Fruit fly (Drosophila melanogaster) whole organism, embryonic: ENCODE results near the gene CG34305.

Experiments
- Bdp1 ChIP-seq: fragments of 200-800 bp; sonication (Bioruptor generic); optimal IDR thresholded peaks from 3 replicates; lab custom pipeline; 2016; ENCODE audit warnings: missing biosample characterization, missing genetic modification characterization
- Blimp-1 ChIP-seq: fragments of 200-800 bp; sonication (Bioruptor generic); optimal IDR thresholded peaks from 3 replicates; lab custom pipeline; 2018; ENCODE audit warnings: missing biosample characterization, missing genetic modification characterization, mild to moderate bottlenecking, moderate library complexity, missing genetic modification reagents
- CG1024 ChIP-seq: fragments of 200-800 bp; sonication (Bioruptor generic); IDR thresholded peaks from 2 replicates; pipeline ENCODE4 v1.3.6; 2022; ENCODE audit warnings: missing biosample characterization, missing genetic modification characterization
- CG10565 ChIP-seq: fragments of 200-800 bp; sonication (Bioruptor generic); optimal IDR thresholded peaks from 3 replicates; lab custom pipeline; 2016; ENCODE audit warnings: missing biosample characterization, mild to moderate bottlenecking, missing genetic modification characterization
- CG1529 ChIP-seq: fragments of 200-800 bp; sonication (Bioruptor generic); optimal IDR thresholded peaks from 3 replicates; lab custom pipeline; 2018; ENCODE audit warnings: missing biosample characterization, missing genetic modification characterization
- CG15696 ChIP-seq: fragments of 200-800 bp; sonication (Bioruptor generic); optimal IDR thresholded peaks from 2 replicates; lab custom pipeline; 2019; ENCODE audit warnings: missing biosample characterization, mild to moderate bottlenecking, missing genetic modification characterization, moderate library complexity
- CG18011 ChIP-seq: fragments of 200-800 bp; sonication (Bioruptor generic); optimal IDR thresholded peaks from 2 replicates; lab custom pipeline; 2017; ENCODE audit warnings: missing biosample characterization, missing genetic modification characterization, mild to moderate bottlenecking, moderate library complexity, missing genotype
- CG18476 ChIP-seq: fragments of 200-800 bp; sonication (Bioruptor generic); optimal IDR thresholded peaks from 2 replicates; lab custom pipeline; 2016; ENCODE audit warnings: missing biosample characterization, mild to moderate bottlenecking, missing genetic modification characterization
- CG3163 ChIP-seq: fragments of 200-800 bp; sonication (Bioruptor generic); optimal IDR thresholded peaks from 3 replicates; lab custom pipeline; 2016; ENCODE audit warnings: missing biosample characterization, missing genetic modification characterization
- CG32772 ChIP-seq: fragments of 200-800 bp; sonication (Bioruptor generic); IDR thresholded peaks from 2 replicates; pipeline ENCODE4 v1.3.6; 2022; ENCODE audit warnings: missing biosample characterization, missing genetic modification characterization
- CG3838 ChIP-seq: fragments of 200-800 bp; sonication (Bioruptor generic); optimal IDR thresholded peaks from 3 replicates; lab custom pipeline; 2016; ENCODE audit warnings: missing biosample characterization, missing genetic modification characterization
- CG4424 ChIP-seq: fragments of 200-800 bp; sonication (Bioruptor generic); optimal IDR thresholded peaks from 3 replicates; lab custom pipeline; 2016; ENCODE audit warnings: missing biosample characterization, missing genetic modification characterization
- CG4730 ChIP-seq: fragments of 200-800 bp; sonication (Bioruptor generic); IDR thresholded peaks from 2 replicates; pipeline ENCODE4 v1.3.6; 2022; ENCODE audit warnings: missing biosample characterization, missing genetic modification characterization
- CG6689 ChIP-seq: fragments of 200-800 bp; sonication (Bioruptor generic); IDR thresholded peaks from 2 replicates; pipeline ENCODE4 v1.3.6; 2022; ENCODE audit warnings: missing biosample characterization, missing genetic modification characterization
- CG8359 ChIP-seq: fragments of 200-800 bp; sonication (Bioruptor generic); optimal IDR thresholded peaks from 2 replicates; lab custom pipeline; 2017; ENCODE audit warnings: missing biosample characterization, mild to moderate bottlenecking, missing genetic modification characterization, borderline replicate concordance
- CG8478 ChIP-seq: fragments of >200 bp; optimal IDR thresholded peaks from 2 replicates; lab custom pipeline; 2018
- CG8944 ChIP-seq: fragments of 200-800 bp; sonication (Bioruptor generic); optimal IDR thresholded peaks from 3 replicates; lab custom pipeline; 2016; ENCODE audit warnings: missing biosample characterization, missing genetic modification characterization
- Dip2 ChIP-seq: fragments of 200-800 bp; sonication (Bioruptor generic); IDR thresholded peaks from 2 replicates; pipeline ENCODE4 v1.3.6; 2022; ENCODE audit warnings: missing biosample characterization, missing genetic modification characterization
- Ets97D ChIP-seq: fragments of 200-800 bp; sonication (Bioruptor generic); optimal IDR thresholded peaks from 3 replicates; lab custom pipeline; 2016; ENCODE audit warnings: missing biosample characterization, missing genetic modification characterization
- Fer2 ChIP-seq: fragments of 200-800 bp; sonication (Bioruptor generic); optimal IDR thresholded peaks from 2 replicates; lab custom pipeline; 2018; ENCODE audit warnings: missing biosample characterization, mild to moderate bottlenecking, missing genetic modification characterization, moderate library complexity
- HLH54F ChIP-seq: fragments of 200-800 bp; sonication (Bioruptor generic); optimal IDR thresholded peaks from 3 replicates; lab custom pipeline; 2016; ENCODE audit warnings: missing biosample characterization, missing genetic modification characterization
- Lim3 ChIP-seq: fragments of 200-800 bp; sonication (Bioruptor generic); IDR thresholded peaks from 2 replicates; pipeline ENCODE4 v1.3.6; 2022; ENCODE audit warnings: missing biosample characterization, missing genetic modification characterization
- Med ChIP-seq: fragments of 200-800 bp; sonication (Bioruptor generic); peaks from one replicate; lab custom pipeline; 2016; ENCODE audit warnings: missing biosample characterization, missing genetic modification characterization, mild to moderate bottlenecking, inconsistent platforms, moderate library complexity
- NC2β ChIP-seq: fragments of 200-800 bp; sonication (Bioruptor generic); optimal IDR thresholded peaks from 2 replicates; lab custom pipeline; 2016; ENCODE audit warnings: missing biosample characterization, missing genetic modification characterization
- Neu2 ChIP-seq: fragments of 200-800 bp; sonication (Bioruptor generic); optimal IDR thresholded peaks from 3 replicates; lab custom pipeline; 2016; ENCODE audit warnings: missing biosample characterization, missing genetic modification characterization, borderline replicate concordance
- Sox100B ChIP-seq: fragments of 200-800 bp; sonication (Bioruptor generic); optimal IDR thresholded peaks from 3 replicates; lab custom pipeline; 2018; ENCODE audit warnings: missing biosample characterization, mild to moderate bottlenecking, missing genetic modification characterization
- TFAM ChIP-seq: fragments of 200-800 bp; sonication (Bioruptor generic); optimal IDR thresholded peaks from 2 replicates; lab custom pipeline; 2017; ENCODE audit warnings: missing biosample characterization, missing genetic modification characterization, inconsistent platforms
- ab ChIP-seq: fragments of 200-800 bp; sonication (Bioruptor generic); optimal IDR thresholded peaks from 2 replicates; lab custom pipeline; 2016; ENCODE audit warnings: missing biosample characterization, missing genetic modification characterization
- amos ChIP-seq: fragments of 200-800 bp; sonication (Bioruptor generic); IDR thresholded peaks from 2 replicates; pipeline ENCODE4 v1.3.6; 2022; ENCODE audit warnings: missing biosample characterization, missing genetic modification characterization; ENCODE audit not compliant: partially characterized antibody
- ap ChIP-seq: fragments of 200-800 bp; sonication (Bioruptor generic); IDR thresholded peaks from 2 replicates; pipeline ENCODE4 v1.3.6; 2022; ENCODE audit warnings: missing biosample characterization, missing genetic modification characterization
- ci ChIP-seq: fragments of 200-800 bp; sonication (Bioruptor generic); IDR thresholded peaks from 3 replicates; pipeline ENCODE4 v1.3.6; 2022; ENCODE audit warnings: missing biosample characterization, missing genetic modification characterization
- crc ChIP-seq: fragments of 200-800 bp; sonication (Bioruptor generic); optimal IDR thresholded peaks from 2 replicates; lab custom pipeline; 2016; ENCODE audit warnings: missing biosample characterization, missing genetic modification characterization
- da ChIP-seq: fragments of 200-800 bp; sonication (Bioruptor generic); optimal IDR thresholded peaks from 2 replicates; lab custom pipeline; 2016; ENCODE audit warnings: missing biosample characterization, missing genetic modification characterization
- eyg ChIP-seq: fragments of 200-800 bp; sonication (Bioruptor generic); optimal IDR thresholded peaks from 3 replicates; lab custom pipeline; 2016; ENCODE audit warnings: missing biosample characterization, missing genetic modification characterization
- fd64A ChIP-seq: fragments of 200-800 bp; sonication (Bioruptor generic); optimal IDR thresholded peaks from 3 replicates; lab custom pipeline; 2018; ENCODE audit warnings: missing biosample characterization, mild to moderate bottlenecking, missing genetic modification characterization
- fd96Cb ChIP-seq: fragments of 200-800 bp; sonication (Bioruptor generic); optimal IDR thresholded peaks from 2 replicates; lab custom pipeline; 2018; ENCODE audit warnings: missing biosample characterization, mild to moderate bottlenecking, missing genetic modification characterization, moderate library complexity
- grau ChIP-seq: fragments of 200-800 bp; optimal IDR thresholded peaks from 3 replicates; lab custom pipeline; 2019; ENCODE audit warnings: missing biosample characterization, mild to moderate bottlenecking, missing genetic modification characterization, moderate library complexity
- lov ChIP-seq, 2 experiments: fragments of 200-800 bp in 1 of 2; fragments of >200 bp in 1 of 2; sonication (Bioruptor generic) in 1 of 2; IDR thresholded peaks in 1 of 2; optimal IDR thresholded peaks in 1 of 2; 2 replicates in 1 of 2; 3 replicates in 1 of 2; pipeline versions ENCODE4 v1.3.6 to Lab custom; 2017 to 2022; ENCODE audit warnings: missing biosample characterization in 1 of 2, missing genetic modification characterization in 1 of 2
- oc ChIP-seq: fragments of 200-800 bp; sonication (Bioruptor generic); optimal IDR thresholded peaks from 2 replicates; lab custom pipeline; 2018; ENCODE audit warnings: missing biosample characterization, mild to moderate bottlenecking, missing genetic modification characterization, moderate library complexity
- pan ChIP-seq, 4 experiments: fragments of >200 bp in 3 of 4; fragments of 200-800 bp in 1 of 4; sonication (Bioruptor generic) in 1 of 4; optimal IDR thresholded peaks in 3 of 4; IDR thresholded peaks in 1 of 4; 2 replicates each; pipeline versions ENCODE4 v1.3.6 to Lab custom; 2017 to 2022; ENCODE audit warnings: missing biosample characterization in 2 of 4, missing genetic modification characterization in 2 of 4, mixed read lengths in 1 of 4
- pita ChIP-seq: fragments of 200-800 bp; sonication (Bioruptor generic); optimal IDR thresholded peaks from 2 replicates; lab custom pipeline; 2017; ENCODE audit warnings: missing biosample characterization, mild to moderate bottlenecking, missing genetic modification characterization
- schlank ChIP-seq: fragments of 200-800 bp; sonication (Bioruptor generic); optimal IDR thresholded peaks from 2 replicates; lab custom pipeline; 2018; ENCODE audit warnings: missing biosample characterization, mild to moderate bottlenecking, missing genetic modification characterization
- sd ChIP-seq: fragments of 200-800 bp; sonication (Bioruptor generic); optimal IDR thresholded peaks from 3 replicates; lab custom pipeline; 2018; ENCODE audit warnings: missing biosample characterization, mild to moderate bottlenecking, missing genetic modification characterization, moderate library complexity
- slbo ChIP-seq: fragments of 200-800 bp; sonication (Bioruptor generic); IDR thresholded peaks from 2 replicates; pipeline ENCODE4 v1.3.6; 2022; ENCODE audit warnings: missing biosample characterization, missing genetic modification characterization
- slp2 ChIP-seq: fragments of 200-800 bp; sonication (Bioruptor generic); optimal IDR thresholded peaks from 2 replicates; lab custom pipeline; 2016; ENCODE audit warnings: missing biosample characterization, missing genetic modification characterization
- sna ChIP-seq: fragments of 200-800 bp; sonication (Bioruptor generic); IDR thresholded peaks from 2 replicates; pipeline ENCODE4 v1.3.6; 2022; ENCODE audit warnings: missing biosample characterization, missing genetic modification characterization; ENCODE audit not compliant: partially characterized antibody
- tgo ChIP-seq: fragments of 200-800 bp; sonication (Bioruptor generic); IDR thresholded peaks from 3 replicates; pipeline ENCODE4 v1.3.6; 2022; ENCODE audit warnings: missing biosample characterization, missing genetic modification characterization
- ttk ChIP-seq: fragments of 200-800 bp; sonication (Bioruptor generic); IDR thresholded peaks from 2 replicates; pipeline ENCODE4 v2.1.2; 2022; ENCODE audit warnings: missing biosample characterization, missing genetic modification characterization
- usp ChIP-seq: fragments of >200 bp; optimal IDR thresholded peaks from 2 replicates; lab custom pipeline; 2017; ENCODE audit warnings: missing biosample characterization, missing genetic modification characterization

CG34305 gene

DNA sequence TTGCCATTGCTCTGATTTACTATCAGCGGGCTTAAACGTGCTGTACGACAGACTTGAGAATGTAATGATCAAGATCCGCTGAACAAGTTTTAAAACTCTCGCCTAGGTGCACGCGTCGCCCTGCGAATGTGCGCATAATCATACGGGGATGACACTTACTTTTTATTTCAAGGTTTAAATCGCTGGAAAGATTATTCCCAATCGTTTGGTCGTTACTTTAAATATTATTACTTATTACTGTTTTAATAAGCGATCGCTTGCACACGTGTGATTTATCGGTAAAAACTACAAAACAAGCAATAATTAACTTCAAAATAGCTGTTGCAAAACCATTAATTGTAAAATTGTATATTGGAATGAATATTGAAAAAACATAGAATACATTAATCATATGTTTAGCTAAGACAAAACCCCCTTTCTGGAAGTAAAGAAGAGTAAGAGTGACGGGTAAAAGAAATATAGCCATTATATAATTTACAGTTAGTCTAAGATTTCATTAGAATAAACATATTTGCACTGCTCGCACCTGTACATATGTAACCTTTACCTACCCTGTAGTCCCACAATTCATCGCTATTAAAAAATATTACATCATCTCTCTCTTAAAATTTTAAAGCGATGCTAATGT lies 13.7 kb downstream of the CG34305 start, which contains the start of gene DhpD (continued):
- TF ChIP-seq Neu2 = no peak
- peak; percentile 68 for TF ChIP-seq Blimp-1 (GFP tag; lab: Kevin White, UChicago)
- no peak for TF ChIP-seq da (GFP tag; lab: Kevin White, UChicago)
- peak; percentile 68 for TF ChIP-seq ttk (GFP tag; lab: Robert Waterston, UW)
- TF ChIP-seq CG4730 (GFP tag; lab: Robert Waterston, UW) = peak; percentile 36; the same call in 1 of the 2 replicates
- TF ChIP-seq Dip2 (GFP tag; lab: Robert Waterston, UW) = no peak
- no peak for TF ChIP-seq slp2 (GFP tag; lab: Kevin White, UChicago)
- TF ChIP-seq Bdp1 (GFP tag; lab: Kevin White, UChicago) = no peak
- TF ChIP-seq Lim3 (GFP tag; lab: Robert Waterston, UW) = no peak
- 0 out of 2 replicates have a peak, but pooled peaks have one; percentile 33 for TF ChIP-seq ap (GFP tag; lab: Robert Waterston, UW)
- TF ChIP-seq amos (GFP tag; lab: Robert Waterston, UW) = peak; percentile 90; the same call in 1 of the 2 replicates
- TF ChIP-seq CG32772 = peak; percentile 39
- TF ChIP-seq lov (optimal IDR thresholded peaks at IDR 0.05; lab: Kevin White, UChicago) = no peak
- peak; percentile 78; the same call in 2 of the 3 replicates for TF ChIP-seq lov (GFP tag; IDR thresholded peaks at IDR 0.05; lab: Robert Waterston, UW)
- TF ChIP-seq CG8478 (lab: Kevin White, UChicago) = no peak
- no peak for TF ChIP-seq crc (GFP tag; lab: Kevin White, UChicago)
- no peak for TF ChIP-seq ab (GFP tag; lab: Kevin White, UChicago)
- no peak for TF ChIP-seq CG1529 (GFP tag; lab: Kevin White, UChicago)
- peak; percentile 15 for TF ChIP-seq pita (GFP tag; lab: Kevin White, UChicago)
- TF ChIP-seq CG3838 = no peak
- peak; percentile 75 for TF ChIP-seq grau (tag; lab: Kevin White, UChicago)
- TF ChIP-seq TFAM = no peak
- peak; percentile 75 for TF ChIP-seq CG15696
- TF ChIP-seq NC2β (GFP tag; lab: Kevin White, UChicago) = no peak
- no peak for TF ChIP-seq eyg (GFP tag; lab: Kevin White, UChicago)
- TF ChIP-seq Sox100B (GFP tag; lab: Kevin White, UChicago) = no peak
- TF ChIP-seq CG18476 = peak; percentile 50
- TF ChIP-seq sna (GFP tag; lab: Robert Waterston, UW) = no peak
- TF ChIP-seq CG18011 = peak; percentile 43
- TF ChIP-seq CG8359 = peak; percentile 6
- TF ChIP-seq CG4424 (GFP tag; lab: Kevin White, UChicago) = peak; percentile 68
- TF ChIP-seq slbo = peak; percentile 86
- peak; percentile 76 for TF ChIP-seq CG1024 (GFP tag; lab: Robert Waterston, UW)
- TF ChIP-seq CG8944 (GFP tag; lab: Kevin White, UChicago) = peak; percentile 29
- TF ChIP-seq tgo (GFP tag; lab: Robert Waterston, UW) = peak; percentile 60; the same call in 2 of the 3 replicates
- TF ChIP-seq pan (optimal IDR thresholded peaks at IDR 0.05; lab: Kevin White, UChicago) = no peak
- TF ChIP-seq pan (GFP tag; optimal IDR thresholded peaks at IDR 0.05 in 1 of 2, IDR thresholded peaks at IDR 0.05 in 1 of 2) = peak in 1 of 2 experiments; percentile 74
- TF ChIP-seq sd = no peak
- peak; percentile 83; the same call in 2 of the 3 replicates for TF ChIP-seq ci (GFP tag; lab: Robert Waterston, UW)
- TF ChIP-seq CG3163 = peak; percentile 40
- peak; percentile 54 for TF ChIP-seq Ets97D (GFP tag; lab: Kevin White, UChicago)
- TF ChIP-seq fd64A = no peak
- no peak for TF ChIP-seq CG10565
- no peak for TF ChIP-seq usp (GFP tag; lab: Kevin White, UChicago)
- peak; percentile 1 for TF ChIP-seq schlank (tag; lab: Kevin White, UChicago)
- TF ChIP-seq oc = no peak
- peak; percentile 53 for TF ChIP-seq Fer2 (tag; lab: Kevin White, UChicago)
- TF ChIP-seq fd96Cb (tag; lab: Kevin White, UChicago) = peak; percentile 63
- TF ChIP-seq HLH54F (GFP tag; lab: Kevin White, UChicago) = peak; percentile 61
- TF ChIP-seq CG6689 (GFP tag; lab: Robert Waterston, UW) = peak; percentile 63
- peak; percentile 93 for TF ChIP-seq Med (GFP tag; lab: Kevin White, UChicago)
